Fruit fly (Drosophila melanogaster): ENCODE results near the gene dop.

dop gene

dm6 chr3L:15553993-15554644 is 11.7 kb upstream of the dop start, which contains the start of gene AGO2 (continued):
- TF ChIP-seq pho (GFP tag; optimal IDR thresholded peaks at IDR 0.05) (peak; percentile 10), CG15269 (tag; optimal IDR thresholded peaks at IDR 0.05) (no peak), CG31365 (tag; optimal IDR thresholded peaks at IDR 0.05) (peak; percentile 3), Neu2 (GFP tag; optimal IDR thresholded peaks at IDR 0.05; ENCODE audit: borderline replicate concordance) (peak; percentile 47), pzg (GFP tag; optimal IDR thresholded peaks at IDR 0.05) (peak; percentile 62), CG6175 (GFP tag; IDR thresholded peaks at IDR 0.05) (no peak), Trl (optimal IDR thresholded peaks at IDR 0.05) (no peak), Trl (GFP tag; optimal IDR thresholded peaks at IDR 0.05) (no peak), unpg (GFP tag; optimal IDR thresholded peaks at IDR 0.05) (peak; percentile 6), pita (GFP tag; optimal IDR thresholded peaks at IDR 0.05) (peak; percentile 62), jumu (GFP tag; optimal IDR thresholded peaks at IDR 0.05) (no peak), CG18599 (GFP tag; optimal IDR thresholded peaks at IDR 0.05) (no peak), Drgx (GFP tag; IDR thresholded peaks at IDR 0.05) (peak; percentile 89), chm (GFP tag; IDR thresholded peaks at IDR 0.05) (no peak; the same call in 1 of the 2 replicates), ato (GFP tag; IDR thresholded peaks at IDR 0.05; ENCODE audit: partially characterized antibody) (peak; percentile 62), Mes4 (GFP tag; optimal IDR thresholded peaks at IDR 0.05) (no peak), gfzf (GFP tag; optimal IDR thresholded peaks at IDR 0.05) (peak; percentile 41), CG13287 (GFP tag; IDR thresholded peaks at IDR 0.05; ENCODE audit: partially characterized antibody) (peak; percentile 80), CG15601 (tag; optimal IDR thresholded peaks at IDR 0.05) (peak; percentile 17), so (GFP tag; IDR thresholded peaks at IDR 0.05) (no peak), zf30C (GFP tag; optimal IDR thresholded peaks at IDR 0.05) (no peak), CHES-1-like (GFP tag; optimal IDR thresholded peaks at IDR 0.05) (peak; percentile 54), CG6654 (GFP tag; optimal IDR thresholded peaks at IDR 0.05) (no peak), CG13123 (GFP tag; optimal IDR thresholded peaks at IDR 0.05) (no peak), Myb (GFP tag; optimal IDR thresholded peaks at IDR 0.05) (peak; percentile 26), CG6272 (GFP tag; IDR thresholded peaks at IDR 0.05) (no peak), pb (GFP tag; optimal IDR thresholded peaks at IDR 0.05) (peak; percentile 39), CG11247 (GFP tag; IDR thresholded peaks at IDR 0.05) (no peak), bowl (GFP tag; IDR thresholded peaks at IDR 0.05) (no peak), CG32772 (GFP tag; IDR thresholded peaks at IDR 0.05) (no peak), Adf1 (GFP tag; IDR thresholded peaks at IDR 0.05) (peak; percentile 14; the same call in 1 of the 2 replicates), CG7745 (tag; optimal IDR thresholded peaks at IDR 0.05) (no peak), jigr1 (GFP tag; IDR thresholded peaks at IDR 0.05) (no peak), pnt (GFP tag; optimal IDR thresholded peaks at IDR 0.05) (no peak), vfl (GFP tag; optimal IDR thresholded peaks at IDR 0.05) (no peak), crp (GFP tag; optimal IDR thresholded peaks at IDR 0.05) (peak in 1 of 2 experiments; percentile 26), chinmo (GFP tag; IDR thresholded peaks at IDR 0.05; ENCODE audit: partially characterized antibody) (peak; percentile 95; the same call in 2 of the 4 replicates), CG12219 (GFP tag; optimal IDR thresholded peaks at IDR 0.05) (no peak), CG2712 (tag; optimal IDR thresholded peaks at IDR 0.05) (peak; percentile 6), Nf-YC (tag; optimal IDR thresholded peaks at IDR 0.05) (peak; percentile 19), nerfin-1 (tag; optimal IDR thresholded peaks at IDR 0.05) (peak; percentile 21), CG10979 (tag; optimal IDR thresholded peaks at IDR 0.05) (peak; percentile 12), Hey (tag; optimal IDR thresholded peaks at IDR 0.05) (no peak), CG30431 (GFP tag; optimal IDR thresholded peaks at IDR 0.05) (no peak), ftz-f1 (GFP tag; optimal IDR thresholded peaks at IDR 0.05) (no peak), cwo (GFP tag; optimal IDR thresholded peaks at IDR 0.05) (peak; percentile 19), nmo (GFP tag; optimal IDR thresholded peaks at IDR 0.05) (peak; percentile 18), CG34376 (GFP tag; optimal IDR thresholded peaks at IDR 0.05) (peak; percentile 12), nerfin-2 (GFP tag; IDR thresholded peaks at IDR 0.05; ENCODE audit: partially characterized antibody) (peak; percentile 73; the same call in 1 of the 2 replicates)

All from whole organism, embryonic.